Fruit fly (Drosophila melanogaster) whole organism, embryonic: ENCODE measurements around the gene Srg3.

Source experiments
- CG10366 ChIP-seq: fragments of 200-800 bp; sonication (Bioruptor generic); IDR thresholded peaks from 2 replicates; pipeline ENCODE4 v1.3.6; 2022; ENCODE audit warnings: missing biosample characterization, missing genetic modification characterization
- CG10543 ChIP-seq: fragments of 200-800 bp; sonication (Bioruptor generic); optimal IDR thresholded peaks from 3 replicates; lab custom pipeline; 2017; ENCODE audit warnings: missing biosample characterization, mild to moderate bottlenecking, missing genetic modification characterization, moderate library complexity
- CG10959 ChIP-seq: fragments of 200-800 bp; sonication (Bioruptor generic); IDR thresholded peaks from 2 replicates; pipeline ENCODE4 v1.3.6; 2022; ENCODE audit warnings: missing biosample characterization, missing genetic modification characterization
- CG11695 ChIP-seq: fragments of 200-800 bp; sonication (Bioruptor generic); IDR thresholded peaks from 3 replicates; pipeline ENCODE4 v1.3.6; 2022; ENCODE audit warnings: missing biosample characterization, missing genetic modification characterization
- CG13775 ChIP-seq: fragments of 200-800 bp; sonication (Bioruptor generic); optimal IDR thresholded peaks from 3 replicates; lab custom pipeline; 2017; ENCODE audit warnings: missing biosample characterization, mild to moderate bottlenecking, missing genetic modification characterization
- CG15696 ChIP-seq: fragments of 200-800 bp; sonication (Bioruptor generic); optimal IDR thresholded peaks from 2 replicates; lab custom pipeline; 2019; ENCODE audit warnings: missing biosample characterization, mild to moderate bottlenecking, missing genetic modification characterization, moderate library complexity
- CG1792 ChIP-seq: fragments of 200-800 bp; sonication (Bioruptor generic); optimal IDR thresholded peaks from 2 replicates; lab custom pipeline; 2016; ENCODE audit warnings: missing biosample characterization, missing genetic modification characterization
- CG2199 ChIP-seq: fragments of 200-800 bp; sonication (Bioruptor generic); IDR thresholded peaks from 3 replicates; pipeline ENCODE4 v1.3.6; 2022; ENCODE audit warnings: missing biosample characterization, missing genetic modification characterization
- CG32532 ChIP-seq: fragments of 200-800 bp; sonication (Bioruptor generic); IDR thresholded peaks from 2 replicates; pipeline ENCODE4 v1.3.6; 2022; ENCODE audit warnings: missing biosample characterization, missing genetic modification characterization
- CG33557 ChIP-seq: fragments of 200-800 bp; sonication (Bioruptor generic); optimal IDR thresholded peaks from 2 replicates; lab custom pipeline; 2019; ENCODE audit warnings: missing biosample characterization, mild to moderate bottlenecking, missing genetic modification characterization, moderate library complexity
- CG34422 ChIP-seq: fragments of 200-800 bp; sonication (Bioruptor generic); IDR thresholded peaks from 3 replicates; pipeline ENCODE4 v1.3.6; 2022; ENCODE audit warnings: missing biosample characterization, missing genetic modification characterization
- CG42726 ChIP-seq: fragments of 200-800 bp; sonication (Bioruptor generic); IDR thresholded peaks from 2 replicates; pipeline ENCODE4 v1.3.6; 2022; ENCODE audit warnings: missing biosample characterization, missing genetic modification characterization; ENCODE audit not compliant: partially characterized antibody
- CG6254 ChIP-seq: fragments of 200-800 bp; sonication (Bioruptor generic); optimal IDR thresholded peaks from 3 replicates; lab custom pipeline; 2017; ENCODE audit warnings: mild to moderate bottlenecking, missing biosample characterization, missing genetic modification reagents, missing genetic modification characterization
- CG6791 ChIP-seq: fragments of 200-800 bp; sonication (Bioruptor generic); IDR thresholded peaks from 3 replicates; pipeline ENCODE4 v1.3.6; 2022; ENCODE audit warnings: missing biosample characterization, missing genetic modification characterization; ENCODE audit not compliant: partially characterized antibody
- Dip2 ChIP-seq: fragments of 200-800 bp; sonication (Bioruptor generic); IDR thresholded peaks from 2 replicates; pipeline ENCODE4 v1.3.6; 2022; ENCODE audit warnings: missing biosample characterization, missing genetic modification characterization
- Gug ChIP-seq: fragments of 200-800 bp; sonication (Bioruptor generic); IDR thresholded peaks from 4 replicates; pipeline ENCODE4 v1.3.6; 2022; ENCODE audit warnings: missing biosample characterization, missing genetic modification characterization
- Nf-YA ChIP-seq: fragments of 200-800 bp; sonication (Bioruptor generic); IDR thresholded peaks from 2 replicates; pipeline ENCODE4 v1.3.6; 2022; ENCODE audit warnings: missing biosample characterization, missing genetic modification characterization
- Optix ChIP-seq: fragments of 200-800 bp; sonication (Bioruptor generic); IDR thresholded peaks from 3 replicates; pipeline ENCODE4 v1.3.6; 2022; ENCODE audit warnings: missing biosample characterization, missing genetic modification characterization
- Pdp1 ChIP-seq, 2 experiments: fragments of 200-800 bp; sonication (Bioruptor generic); optimal IDR thresholded peaks; 3 replicates each; lab custom pipeline; 2016; ENCODE audit warnings: missing biosample characterization in 2 of 2, missing genetic modification characterization in 2 of 2, mild to moderate bottlenecking in 1 of 2, moderate library complexity in 1 of 2
- Ptx1 ChIP-seq: fragments of 200-800 bp; sonication (Bioruptor generic); IDR thresholded peaks from 2 replicates; pipeline ENCODE4 v1.3.6; 2022; ENCODE audit warnings: missing biosample characterization, missing genetic modification characterization
- Rx ChIP-seq: fragments of 200-800 bp; sonication (Bioruptor generic); IDR thresholded peaks from 2 replicates; pipeline ENCODE4 v1.3.6; 2022; ENCODE audit warnings: missing biosample characterization, missing genetic modification characterization
- Sox102F ChIP-seq: fragments of 200-800 bp; sonication (Bioruptor generic); optimal IDR thresholded peaks from 2 replicates; lab custom pipeline; 2018; ENCODE audit warnings: missing biosample characterization, mild to moderate bottlenecking, missing genetic modification characterization, moderate library complexity
- TFAM ChIP-seq: fragments of 200-800 bp; sonication (Bioruptor generic); optimal IDR thresholded peaks from 2 replicates; lab custom pipeline; 2017; ENCODE audit warnings: missing biosample characterization, missing genetic modification characterization, inconsistent platforms
- ase ChIP-seq: fragments of 200-800 bp; sonication (Bioruptor generic); IDR thresholded peaks from 3 replicates; pipeline ENCODE4 v1.3.6; 2022; ENCODE audit warnings: missing biosample characterization, missing genetic modification characterization
- caup ChIP-seq: fragments of 200-800 bp; sonication (Bioruptor generic); optimal IDR thresholded peaks from 3 replicates; lab custom pipeline; 2017; ENCODE audit warnings: missing biosample characterization, mild to moderate bottlenecking, missing genetic modification characterization, moderate library complexity; ENCODE audit not compliant: severe bottlenecking
- chm ChIP-seq: fragments of 200-800 bp; sonication (Bioruptor generic); IDR thresholded peaks from 2 replicates; pipeline ENCODE4 v1.3.6; 2022; ENCODE audit warnings: missing biosample characterization, missing genetic modification characterization
- crc ChIP-seq: fragments of 200-800 bp; sonication (Bioruptor generic); optimal IDR thresholded peaks from 2 replicates; lab custom pipeline; 2016; ENCODE audit warnings: missing biosample characterization, missing genetic modification characterization
- disco-r ChIP-seq: fragments of 200-800 bp; sonication (Bioruptor generic); optimal IDR thresholded peaks from 2 replicates; lab custom pipeline; 2016; ENCODE audit warnings: missing biosample characterization, missing genetic modification characterization
- eve ChIP-seq, 2 experiments: fragments of >200 bp; optimal IDR thresholded peaks; 2 replicates each; lab custom pipeline; 2017; ENCODE audit warnings: missing biosample characterization in 2 of 2, missing genetic modification characterization in 2 of 2
- ftz-f1 ChIP-seq: fragments of 200-800 bp; sonication (Bioruptor generic); optimal IDR thresholded peaks from 2 replicates; lab custom pipeline; 2016; ENCODE audit warnings: missing biosample characterization, missing genetic modification characterization
- gcm ChIP-seq: fragments of 200-800 bp; sonication (Bioruptor generic); optimal IDR thresholded peaks from 2 replicates; lab custom pipeline; 2019; ENCODE audit warnings: missing biosample characterization, mild to moderate bottlenecking, missing genetic modification characterization, moderate library complexity
- hkb ChIP-seq, 2 experiments: fragments of 200-800 bp in 1 of 2; fragments of >200 bp in 1 of 2; sonication (Bioruptor generic) in 1 of 2; IDR thresholded peaks in 1 of 2; optimal IDR thresholded peaks in 1 of 2; 2 replicates each; pipeline versions ENCODE4 v1.3.6 to Lab custom; 2017 to 2022; ENCODE audit warnings: missing biosample characterization in 1 of 2, missing genetic modification characterization in 1 of 2
- klu ChIP-seq: fragments of 200-800 bp; sonication (Bioruptor generic); IDR thresholded peaks from 2 replicates; pipeline ENCODE4 v1.3.6; 2022; ENCODE audit warnings: missing biosample characterization, missing genetic modification characterization
- pan ChIP-seq, 4 experiments: fragments of >200 bp in 3 of 4; fragments of 200-800 bp in 1 of 4; sonication (Bioruptor generic) in 1 of 4; optimal IDR thresholded peaks in 3 of 4; IDR thresholded peaks in 1 of 4; 2 replicates each; pipeline versions ENCODE4 v1.3.6 to Lab custom; 2017 to 2022; ENCODE audit warnings: missing biosample characterization in 2 of 4, missing genetic modification characterization in 2 of 4, mixed read lengths in 1 of 4
- ranshi ChIP-seq: fragments of 200-800 bp; sonication (Bioruptor generic); IDR thresholded peaks from 2 replicates; pipeline ENCODE4 v1.3.6; 2022; ENCODE audit warnings: missing biosample characterization, missing genetic modification characterization
- row ChIP-seq: fragments of 200-800 bp; sonication (Bioruptor generic); IDR thresholded peaks from 3 replicates; pipeline ENCODE4 v1.3.6; 2022; ENCODE audit warnings: missing biosample characterization, missing genetic modification characterization
- sisA ChIP-seq: fragments of 200-800 bp; sonication (Bioruptor generic); IDR thresholded peaks from 2 replicates; pipeline ENCODE4 v1.3.6; 2022; ENCODE audit warnings: missing biosample characterization, missing genetic modification characterization
- sr ChIP-seq: fragments of 200-800 bp; sonication (Bioruptor generic); IDR thresholded peaks from 3 replicates; pipeline ENCODE4 v1.3.6; 2022; ENCODE audit warnings: missing biosample characterization, missing genetic modification characterization
- stwl ChIP-seq: fragments of 200-800 bp; sonication (Bioruptor generic); optimal IDR thresholded peaks from 3 replicates; lab custom pipeline; 2018; ENCODE audit warnings: missing biosample characterization, mild to moderate bottlenecking, missing genetic modification characterization, moderate library complexity
- tin ChIP-seq: fragments of 200-800 bp; sonication (Bioruptor generic); optimal IDR thresholded peaks from 3 replicates; lab custom pipeline; 2016; ENCODE audit warnings: missing biosample characterization, missing genetic modification characterization
- ttk ChIP-seq: fragments of 200-800 bp; sonication (Bioruptor generic); IDR thresholded peaks from 2 replicates; pipeline ENCODE4 v2.1.2; 2022; ENCODE audit warnings: missing biosample characterization, missing genetic modification characterization
- twi ChIP-seq: fragments of 200-800 bp; optimal IDR thresholded peaks from 2 replicates; lab custom pipeline; 2019; ENCODE audit warnings: missing biosample characterization, mild to moderate bottlenecking, missing genetic modification characterization, moderate library complexity
- vvl ChIP-seq: fragments of 200-800 bp; sonication (Bioruptor generic); IDR thresholded peaks from 2 replicates; pipeline ENCODE4 v1.3.6; 2022; ENCODE audit warnings: missing biosample characterization, missing genetic modification characterization
- zfh1 ChIP-seq: fragments of 200-800 bp; sonication (Bioruptor generic); IDR thresholded peaks from 3 replicates; pipeline ENCODE4 v1.3.6; 2022; ENCODE audit warnings: missing biosample characterization, missing genetic modification characterization

The Srg3 gene

dm6 chr3L:9410754-9411423 is 32.1 kb upstream of the Srg3 start, which contains the start of the genes CG4022 and Cpsf5 (continued):
- TF ChIP-seq stwl (tag; lab: Kevin White, UChicago) (peak; percentile 73), tin (peak; percentile 81), caup (GFP tag; lab: Kevin White, UChicago) (peak; percentile 79), Rx (GFP tag; lab: Robert Waterston, UW) (peak; percentile 38; the same call in 1 of the 2 replicates), Nf-YA (GFP tag; lab: Robert Waterston, UW) (peak; percentile 71), gcm (peak; percentile 78), eve (GFP tag; optimal IDR thresholded peaks at IDR 0.05; lab: Kevin White, UChicago) (no peak), chm (peak; percentile 50; the same call in 1 of the 2 replicates), CG15696 (tag; lab: Kevin White, UChicago) (peak; percentile 85), Gug (GFP tag; lab: Robert Waterston, UW) (peak; percentile 58; the same call in 3 of the 4 replicates)

dm6 chr3L:9417288-9417687 is 25.7 kb upstream of the Srg3 start, which contains the start of gene CG3982:
Gene CG3982 (minus strand): TSS chr3L:9417388.
- TF ChIP-seq TFAM (GFP tag; lab: Kevin White, UChicago) = no peak
- no peak for TF ChIP-seq CG6791 (GFP tag; lab: Robert Waterston, UW)
- TF ChIP-seq Dip2 (GFP tag; lab: Robert Waterston, UW) = no peak
- TF ChIP-seq crc (GFP tag; lab: Kevin White, UChicago) = no peak
- TF ChIP-seq CG6254 (GFP tag; lab: Kevin White, UChicago) = no peak
- TF ChIP-seq CG13775 = no peak
- TF ChIP-seq CG33557 (GFP tag; lab: Kevin White, UChicago) = no peak
- TF ChIP-seq, all 482 proteins: peak for 0

- TF ChIP-seq CG11695 (GFP tag; lab: Robert Waterston, UW) (peak; percentile 40; the same call in 1 of the 3 replicates), CG42726 (GFP tag; lab: Robert Waterston, UW) (no peak), chm (0 out of 2 replicates have a peak, but pooled peaks have one; percentile 16), Ptx1 (GFP tag; lab: Robert Waterston, UW) (0 out of 2 replicates have a peak, but pooled peaks have one; percentile 20), vvl (GFP tag; lab: Robert Waterston, UW) (peak; percentile 46; the same call in 1 of the 2 replicates), ase (0 out of 3 replicates have a peak, but pooled peaks have one; percentile 10), ftz-f1 (GFP tag; lab: Kevin White, UChicago) (no peak), hkb (optimal IDR thresholded peaks at IDR 0.05; lab: Kevin White, UChicago) (no peak), hkb (GFP tag; IDR thresholded peaks at IDR 0.05; lab: Robert Waterston, UW) (0 out of 2 replicates have a peak, but pooled peaks have one; percentile 21), zfh1 (GFP tag; lab: Robert Waterston, UW) (0 out of 3 replicates have a peak, but pooled peaks have one; percentile 24), Pdp1 (GFP tag; optimal IDR thresholded peaks at IDR 0.05; lab: Kevin White, UChicago) (peak in 1 of 2 experiments; percentile 71), twi (tag; lab: Kevin White, UChicago) (no peak), klu (GFP tag; lab: Robert Waterston, UW) (0 out of 2 replicates have a peak, but pooled peaks have one; percentile 28), disco-r (GFP tag; lab: Kevin White, UChicago) (no peak), CG10959 (GFP tag; lab: Robert Waterston, UW) (no peak), sr (GFP tag; lab: Robert Waterston, UW) (0 out of 3 replicates have a peak, but pooled peaks have one; percentile 25), CG2199 (GFP tag; lab: Robert Waterston, UW) (0 out of 3 replicates have a peak, but pooled peaks have one; percentile 33), ranshi (GFP tag; lab: Robert Waterston, UW) (0 out of 2 replicates have a peak, but pooled peaks have one; percentile 16), CG34422 (GFP tag; lab: Robert Waterston, UW) (0 out of 3 replicates have a peak, but pooled peaks have one; percentile 26), Sox102F (GFP tag; lab: Kevin White, UChicago) (peak; percentile 25), Optix (GFP tag; lab: Robert Waterston, UW) (0 out of 3 replicates have a peak, but pooled peaks have one; percentile 33), CG32532 (GFP tag; lab: Robert Waterston, UW) (0 out of 2 replicates have a peak, but pooled peaks have one; percentile 9), CG10366 (peak; percentile 54), CG10543 (GFP tag; lab: Kevin White, UChicago) (no peak), sisA (GFP tag; lab: Robert Waterston, UW) (peak; percentile 32; the same call in 1 of the 2 replicates), pan (optimal IDR thresholded peaks at IDR 0.05; lab: Kevin White, UChicago) (no peak), pan (GFP tag; optimal IDR thresholded peaks at IDR 0.05 in 1 of 2, IDR thresholded peaks at IDR 0.05 in 1 of 2) (peak in 1 of 2 experiments; percentile 64), CG1792 (no peak), row (GFP tag; lab: Robert Waterston, UW) (0 out of 3 replicates have a peak, but pooled peaks have one; percentile 23), ttk (0 out of 2 replicates have a peak, but pooled peaks have one; percentile 5)
These were observed 23.7 kb upstream of the Srg3 start for dm6 chr3L:9419328-9419727.
